Worm (Caenorhabditis elegans) whole organism, L4 larva: ENCODE measurements around the gene C50F4.16.

Source experiments
- aha-1 ChIP-seq: fragments of 150-350 bp; peaks from one replicate; lab custom pipeline; 2014; ENCODE audit warnings: missing biosample characterization, missing genetic modification characterization
- lin-13 ChIP-seq: fragments of 150-350 bp; optimal IDR thresholded peaks from 2 replicates; lab custom pipeline; 2014; ENCODE audit warnings: missing biosample characterization, missing genetic modification reagents, missing genetic modification characterization
- lin-15B ChIP-seq: fragments of 150-350 bp; sonication (generic microtip); optimal IDR thresholded peaks from 3 replicates; lab custom pipeline; 2014; ENCODE audit warnings: missing biosample characterization, missing genetic modification characterization
- nhr-77 ChIP-seq: fragments of 150-350 bp; optimal IDR thresholded peaks from 2 replicates; lab custom pipeline; 2014; ENCODE audit warnings: missing biosample characterization, missing genetic modification characterization
- pqm-1 ChIP-seq: sonication (generic microtip); optimal IDR thresholded peaks from 2 replicates; lab custom pipeline; 2017; ENCODE audit warnings: missing biosample characterization, missing genetic modification characterization
- unc-39 ChIP-seq: sonication (generic microtip); optimal IDR thresholded peaks from 2 replicates; lab custom pipeline; 2017; ENCODE audit warnings: missing biosample characterization, missing genetic modification characterization

- no peak for TF ChIP-seq pqm-1 (tag; lab: Kevin White, UChicago)
- TF ChIP-seq aha-1 (tag; lab: Kevin White, UChicago), result no peak
- TF ChIP-seq lin-13 (GFP tag; lab: Kevin White, UChicago), result no peak
- no peak for TF ChIP-seq nhr-77 (tag; lab: Kevin White, UChicago)
- no peak for TF ChIP-seq lin-15B (tag; lab: Kevin White, UChicago)
- TF ChIP-seq unc-39 (tag; lab: Kevin White, UChicago), result no peak
These were observed 30.3 kb upstream of the C50F4.16 start for ce11 chrV:9571673-9572072.
